Fruit fly (Drosophila melanogaster) whole organism, adult: ENCODE data around the gene CG11380.

Experiments
- CG12768 ChIP-seq: fragments of 200-800 bp; sonication (Bioruptor generic); optimal IDR thresholded peaks from 2 replicates; lab custom pipeline; 2017; ENCODE audit warnings: missing biosample characterization, missing genetic modification characterization, mild to moderate bottlenecking, moderate library complexity, missing genetic modification reagents
- CG14711 ChIP-seq: fragments of 200-800 bp; sonication (Bioruptor generic); optimal IDR thresholded peaks from 2 replicates; lab custom pipeline; 2018; ENCODE audit warnings: missing biosample characterization, mild to moderate bottlenecking, missing genetic modification characterization, moderate library complexity
- CG1620 ChIP-seq: fragments of 200-800 bp; sonication (Bioruptor generic); optimal IDR thresholded peaks from 2 replicates; lab custom pipeline; 2016; ENCODE audit warnings: missing biosample characterization, missing genetic modification characterization
- CG7045 ChIP-seq: fragments of 200-800 bp; sonication (Bioruptor generic); optimal IDR thresholded peaks from 2 replicates; lab custom pipeline; 2017; ENCODE audit warnings: missing biosample characterization, mild to moderate bottlenecking, missing genetic modification characterization
- Clk ChIP-seq: fragments of 200-800 bp; sonication (Bioruptor generic); optimal IDR thresholded peaks from 2 replicates; lab custom pipeline; 2017; ENCODE audit warnings: missing biosample characterization, missing genetic modification characterization
- bab1 ChIP-seq: fragments of 200-800 bp; sonication (Bioruptor generic); optimal IDR thresholded peaks from 3 replicates; lab custom pipeline; 2019; ENCODE audit warnings: missing biosample characterization, mild to moderate bottlenecking, missing genetic modification characterization, moderate library complexity
- cic ChIP-seq: fragments of 200-800 bp; sonication (Bioruptor generic); optimal IDR thresholded peaks from 2 replicates; lab custom pipeline; 2017; ENCODE audit warnings: missing biosample characterization, mild to moderate bottlenecking, missing genetic modification characterization, moderate library complexity
- cnc ChIP-seq, 2 experiments: fragments of >200 bp; optimal IDR thresholded peaks; 2 replicates each; lab custom pipeline; 2017
- kay ChIP-seq: fragments of 200-800 bp; sonication (Bioruptor generic); peaks from one replicate; lab custom pipeline; 2016; ENCODE audit warnings: missing biosample characterization, missing genetic modification characterization, borderline replicate concordance

DNA sequence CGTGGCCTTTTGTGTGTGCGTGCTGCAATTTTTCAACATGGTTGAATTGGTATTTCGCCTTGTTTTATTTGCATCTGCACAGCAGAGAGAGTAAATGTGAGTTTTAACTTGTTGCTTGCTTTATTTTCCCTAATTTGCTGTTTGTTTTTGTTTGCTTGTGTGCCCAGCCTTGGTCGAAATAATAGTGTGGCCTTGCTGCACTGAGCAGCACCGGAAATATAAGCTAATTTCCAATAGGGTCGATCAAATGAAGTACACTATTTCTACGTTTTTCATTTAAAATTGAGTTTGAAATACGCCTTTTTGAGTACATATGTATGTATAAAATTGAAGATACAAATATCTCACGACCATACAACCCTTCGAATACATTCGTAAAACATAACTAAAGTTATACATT is 25.6 kb downstream of the CG11380 start:
- TF ChIP-seq CG14711 (tag; lab: Kevin White, UChicago): no peak
- TF ChIP-seq CG1620 (GFP tag; lab: Kevin White, UChicago): no peak
- TF ChIP-seq CG12768 (GFP tag; lab: Kevin White, UChicago): no peak
- TF ChIP-seq Clk: no peak
- TF ChIP-seq kay (GFP tag; lab: Kevin White, UChicago): no peak
- TF ChIP-seq CG7045: no peak
- no peak for TF ChIP-seq cnc (optimal IDR thresholded peaks at IDR 0.05; lab: Kevin White, UChicago)
- TF ChIP-seq cic (GFP tag; lab: Kevin White, UChicago): no peak
- TF ChIP-seq bab1 (GFP tag; lab: Kevin White, UChicago): no peak
